Worm (Caenorhabditis elegans): ENCODE measurements around the gene npr-38.
A peak's percentile ranks its signal among the peaks of the same experiment; 100 is the strongest.

The npr-38 gene

DNA sequence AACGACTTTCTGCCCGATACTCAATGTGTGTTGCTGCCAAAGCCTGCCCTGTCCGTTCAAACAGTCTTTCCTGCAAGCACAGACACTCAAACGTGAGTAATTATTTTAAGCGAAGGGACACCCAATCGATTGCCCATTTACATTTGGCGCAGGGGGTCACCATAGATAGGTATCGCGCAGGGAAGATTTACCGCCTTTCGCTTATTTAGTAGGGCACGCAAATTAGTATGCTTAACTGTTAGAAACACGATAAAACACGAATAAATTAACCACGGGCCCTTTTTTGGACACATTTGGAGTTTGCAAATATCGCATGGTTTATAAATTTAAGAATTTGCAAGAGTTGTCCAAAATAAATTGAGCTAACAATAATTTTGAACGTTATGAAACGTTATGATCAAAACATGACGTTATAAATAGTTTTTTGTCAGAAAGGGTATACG lies 15.1 kb upstream of the npr-38 start (continued):
- TF ChIP-seq lin-15B (tag; optimal IDR thresholded peaks at IDR 0.05), result peak; percentile 80
- peak; percentile 99 for TF ChIP-seq zag-1 (tag; optimal IDR thresholded peaks at IDR 0.05)
- peak; percentile 97 for TF ChIP-seq zfp-3 (GFP tag; conservative IDR thresholded peaks at IDR 0.05)
- peak; percentile 83 for TF ChIP-seq dmd-8 (GFP tag; IDR thresholded peaks at IDR 0.05)
- peak; percentile 98 for TF ChIP-seq lin-13 (GFP tag; optimal IDR thresholded peaks at IDR 0.05)
- TF ChIP-seq mxl-2 (GFP tag; conservative IDR thresholded peaks at IDR 0.05), result peak; percentile 91
- peak; percentile 94 for TF ChIP-seq T20F7.1 (GFP tag; optimal IDR thresholded peaks at IDR 0.05)
- TF ChIP-seq sdz-12 (GFP tag; optimal IDR thresholded peaks at IDR 0.05), result peak; percentile 85
- no peak for TF ChIP-seq R02D3.7 (tag; optimal IDR thresholded peaks at IDR 0.05)
- TF ChIP-seq nhr-48 (tag; optimal IDR thresholded peaks at IDR 0.05), result peak; percentile 99
- peak; percentile 90 for TF ChIP-seq Y75B8A.6 (GFP tag; IDR thresholded peaks at IDR 0.05)
- TF ChIP-seq ama-1 (optimal IDR thresholded peaks at IDR 0.05), result no peak
- peak; percentile 99 for TF ChIP-seq ceh-20 (GFP tag; IDR thresholded peaks at IDR 0.05)
- TF ChIP-seq nhr-102 (tag; optimal IDR thresholded peaks at IDR 0.05), result peak; percentile 100
- TF ChIP-seq attf-4 (tag; optimal IDR thresholded peaks at IDR 0.05), result peak; percentile 77

DNA sequence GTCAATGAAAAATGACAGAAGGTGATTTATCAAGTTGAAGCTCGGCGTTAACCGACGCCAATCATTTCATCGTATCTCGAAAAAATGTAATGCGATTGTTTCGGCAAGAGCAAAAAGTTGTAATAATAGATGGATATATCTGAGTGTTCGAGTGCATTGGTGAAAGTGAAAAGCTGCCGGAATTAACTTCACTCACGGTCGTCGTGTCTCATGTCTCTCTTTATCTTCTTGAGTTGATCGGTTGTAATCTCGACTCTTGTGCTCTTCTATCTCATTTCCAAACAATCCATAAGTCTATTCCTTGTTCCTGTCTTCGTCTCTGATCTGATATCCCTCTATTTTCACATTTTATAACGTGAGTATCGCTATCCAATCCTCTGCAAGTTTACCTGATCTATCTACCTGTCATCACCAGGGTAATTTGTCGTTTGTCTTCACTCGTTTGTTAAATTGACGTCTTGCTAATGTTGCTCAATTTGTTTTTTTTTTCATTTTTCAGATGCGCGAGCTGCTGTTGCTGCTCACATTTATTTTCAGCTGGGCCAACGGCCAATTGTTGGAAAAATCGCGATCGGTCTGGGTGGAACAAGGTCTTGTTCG lies 11.8 kb upstream of the npr-38 start, which contains the start of gene cest-16:
cest-16 (plus strand) TSS at position 302 of the 600 bp plus-strand sequence.
- TF ChIP-seq unc-62 (GFP tag; optimal IDR thresholded peaks at IDR 0.05 in 1 of 2), result peak in 1 of 2 experiments; percentile 86
- no peak for TF ChIP-seq unc-62 (tag; optimal IDR thresholded peaks at IDR 0.05)
- no peak for TF ChIP-seq duxl-1 (tag; optimal IDR thresholded peaks at IDR 0.05; ENCODE audit: poor library complexity)

DNA sequence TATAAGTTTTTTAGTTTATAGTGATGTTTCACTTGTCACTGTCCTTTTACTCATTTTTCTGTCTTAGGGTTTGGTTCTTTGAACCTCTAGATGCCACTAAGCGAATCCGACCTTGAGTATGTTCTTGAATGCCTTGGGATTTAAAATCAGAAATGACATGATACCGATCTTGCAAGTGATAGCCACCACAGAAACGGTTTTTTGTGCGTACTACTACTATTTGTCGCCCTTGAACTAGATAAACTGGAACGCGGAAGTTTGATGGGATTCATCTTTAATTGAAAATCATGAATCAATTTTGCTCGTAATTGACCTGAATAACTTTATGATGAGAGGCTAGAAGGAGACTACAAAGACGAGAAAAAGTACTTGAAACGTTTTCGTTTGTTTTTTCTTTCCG lies 7.3 kb downstream of the npr-38 start:
- TF ChIP-seq nhr-28 (tag; optimal IDR thresholded peaks at IDR 0.05) (peak; percentile 75), nhr-25 (tag; optimal IDR thresholded peaks at IDR 0.05; ENCODE audit: borderline replicate concordance, insufficient read depth) (peak; percentile 58), mdl-1 (tag; optimal IDR thresholded peaks at IDR 0.05) (peak in 1 of 2 experiments; percentile 35), saeg-2 (GFP tag; IDR thresholded peaks at IDR 0.05) (no peak), Y5F2A.4 (GFP tag; optimal IDR thresholded peaks at IDR 0.05) (no peak), hlh-30 (tag; optimal IDR thresholded peaks at IDR 0.05; ENCODE audit: insufficient read depth) (peak; percentile 4)

DNA sequence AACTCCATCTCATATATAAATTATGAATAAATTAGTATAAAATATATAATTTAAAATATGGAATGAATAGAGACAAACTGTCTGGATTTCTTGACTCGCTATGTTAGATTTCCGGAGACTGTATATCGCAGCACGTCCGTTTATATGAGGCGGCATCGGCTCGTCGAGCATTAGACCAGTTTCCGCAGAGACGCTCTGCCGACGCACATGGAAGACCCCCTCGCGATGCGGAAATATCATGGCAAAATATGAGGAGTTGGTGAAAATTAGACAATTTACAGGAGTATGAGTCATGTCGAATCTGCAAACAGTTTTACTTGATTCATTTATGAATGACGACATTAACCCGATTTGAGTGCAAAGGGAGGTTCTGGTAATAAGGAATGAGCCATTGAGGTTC lies 8.1 kb downstream of the npr-38 start, which contains the start of gene chtb-3:
chtb-3 (minus strand) TSS at position 101 of the 400 bp plus-strand sequence.
- TF ChIP-seq egl-43 (GFP tag; IDR thresholded peaks at IDR 0.05), result no peak
- TF ChIP-seq daf-8 (GFP tag; IDR thresholded peaks at IDR 0.05), result no peak
- no peak for TF ChIP-seq nhr-237 (tag; optimal IDR thresholded peaks at IDR 0.05)
- no peak for TF ChIP-seq nhr-48 (tag; optimal IDR thresholded peaks at IDR 0.05)
- TF ChIP-seq zag-1 (tag; optimal IDR thresholded peaks at IDR 0.05), result no peak
- TF ChIP-seq ztf-11 (tag; optimal IDR thresholded peaks at IDR 0.05), result no peak
- TF ChIP-seq nhr-76 (tag; optimal IDR thresholded peaks at IDR 0.05), result no peak
- no peak for TF ChIP-seq spr-3 (GFP tag; optimal IDR thresholded peaks at IDR 0.05)
- TF ChIP-seq rbr-2 (tag; optimal IDR thresholded peaks at IDR 0.05), result no peak
- TF ChIP-seq dmd-8 (GFP tag; IDR thresholded peaks at IDR 0.05), result no peak
- no peak for TF ChIP-seq mes-2 (tag; optimal IDR thresholded peaks at IDR 0.05; ENCODE audit: poor library complexity, severe bottlenecking)
- no peak for TF ChIP-seq pqm-1 (tag; optimal IDR thresholded peaks at IDR 0.05)
- no peak for TF ChIP-seq lin-13 (GFP tag; optimal IDR thresholded peaks at IDR 0.05)
- TF ChIP-seq ceh-82 (tag; optimal IDR thresholded peaks at IDR 0.05), result no peak
- no peak for TF ChIP-seq nhr-25 (tag; optimal IDR thresholded peaks at IDR 0.05; ENCODE audit: borderline replicate concordance, insufficient read depth)
- no peak for TF ChIP-seq Y48G9A.11 (GFP tag; IDR thresholded peaks at IDR 0.05)

All from whole organism, L4 larva.